Fruit fly (Drosophila melanogaster): ENCODE data around the gene CG11854.

CG11854 gene

DNA sequence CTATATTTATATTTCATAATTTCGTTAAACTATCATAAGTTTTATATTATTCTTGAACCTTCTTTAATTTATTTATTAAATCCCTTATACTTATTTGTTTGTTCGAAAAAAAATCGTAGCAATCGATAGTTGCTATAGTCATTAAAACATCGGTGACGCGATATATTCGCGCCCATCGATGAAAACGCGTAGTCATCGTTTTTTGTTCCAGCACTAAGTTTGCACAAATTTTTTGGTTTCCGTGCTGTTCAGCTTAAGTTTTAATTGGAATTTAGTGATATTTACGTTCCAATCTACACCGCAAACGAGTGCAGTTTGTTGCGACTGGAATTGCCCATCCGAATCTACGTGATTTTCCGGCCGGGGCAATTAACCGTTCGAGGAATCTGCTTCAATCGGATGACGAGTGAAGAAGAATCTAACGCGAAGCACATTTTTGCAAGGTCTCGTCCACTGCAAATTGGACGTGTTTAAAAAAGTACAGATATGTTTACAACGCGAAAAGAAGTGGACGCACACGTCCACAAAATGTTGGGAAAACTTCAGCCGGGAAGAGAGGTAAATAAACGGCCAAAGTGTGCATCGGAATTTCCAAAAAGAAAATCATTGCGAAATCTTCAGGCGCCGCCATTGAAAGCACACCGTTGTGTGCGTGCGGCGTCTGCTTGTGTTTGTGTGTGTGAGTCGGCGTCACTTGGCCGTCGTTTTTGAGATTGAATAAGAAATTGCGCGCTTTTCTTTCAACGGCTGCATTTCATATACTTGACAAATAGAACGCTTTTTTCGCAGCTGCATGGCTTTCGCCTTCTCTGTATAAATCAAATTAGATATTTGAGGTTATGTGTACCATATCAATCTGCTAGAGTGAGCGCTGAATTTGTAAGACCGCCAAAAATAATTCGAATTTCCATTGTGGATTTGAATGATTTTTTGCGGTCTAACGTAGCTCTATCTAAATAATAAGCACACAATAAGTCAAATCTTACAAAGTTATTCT is 7.6 kb downstream of the CG11854 start, which contains the start of gene Nup358 (continued):
- TF ChIP-seq tap (tag; optimal IDR thresholded peaks at IDR 0.05) (no peak), Kr (GFP tag; optimal IDR thresholded peaks at IDR 0.05) (no peak), CoRest (tag; optimal IDR thresholded peaks at IDR 0.05) (peak; percentile 22), danr (GFP tag; IDR thresholded peaks at IDR 0.05) (no peak), CG14710 (tag; optimal IDR thresholded peaks at IDR 0.05) (peak; percentile 55), CG3407 (GFP tag; optimal IDR thresholded peaks at IDR 0.05) (no peak), nerfin-2 (GFP tag; IDR thresholded peaks at IDR 0.05; ENCODE audit: partially characterized antibody) (peak; percentile 97), salm (tag; optimal IDR thresholded peaks at IDR 0.05) (no peak), CG3838 (GFP tag; optimal IDR thresholded peaks at IDR 0.05) (no peak), NfI (GFP tag; optimal IDR thresholded peaks at IDR 0.05) (no peak), dm (GFP tag; optimal IDR thresholded peaks at IDR 0.05) (peak; percentile 21), row (GFP tag; IDR thresholded peaks at IDR 0.05) (peak; percentile 64), Meics (GFP tag; optimal IDR thresholded peaks at IDR 0.05) (no peak), CG7839 (tag; optimal IDR thresholded peaks at IDR 0.05) (no peak), pros (GFP tag; optimal IDR thresholded peaks at IDR 0.05) (no peak), CG10366 (GFP tag; IDR thresholded peaks at IDR 0.05) (no peak), Xrp1 (GFP tag; IDR thresholded peaks at IDR 0.05) (no peak), sug (tag; optimal IDR thresholded peaks at IDR 0.05) (peak; percentile 23), amos (GFP tag; IDR thresholded peaks at IDR 0.05; ENCODE audit: partially characterized antibody) (peak; percentile 99), Nf-YA (GFP tag; IDR thresholded peaks at IDR 0.05) (no peak), CG17359 (tag; optimal IDR thresholded peaks at IDR 0.05) (no peak), CG16813 (GFP tag; IDR thresholded peaks at IDR 0.05; ENCODE audit: partially characterized antibody) (peak; percentile 98), CG13287 (GFP tag; IDR thresholded peaks at IDR 0.05; ENCODE audit: partially characterized antibody) (peak; percentile 97), klu (GFP tag; IDR thresholded peaks at IDR 0.05) (no peak), CG4404 (GFP tag; IDR thresholded peaks at IDR 0.05) (no peak), CG4360 (GFP tag; IDR thresholded peaks at IDR 0.05) (no peak), CG2129 (GFP tag; IDR thresholded peaks at IDR 0.05; ENCODE audit: partially characterized antibody) (peak; percentile 96), ase (GFP tag; IDR thresholded peaks at IDR 0.05) (no peak), bowl (GFP tag; IDR thresholded peaks at IDR 0.05) (no peak), CG11696 (GFP tag; IDR thresholded peaks at IDR 0.05) (no peak), CG8388 (GFP tag; optimal IDR thresholded peaks at IDR 0.05) (no peak), Side (GFP tag; optimal IDR thresholded peaks at IDR 0.05) (no peak), fu2 (GFP tag; optimal IDR thresholded peaks at IDR 0.05) (no peak), CG2120 (GFP tag; optimal IDR thresholded peaks at IDR 0.05) (no peak), ato (GFP tag; IDR thresholded peaks at IDR 0.05; ENCODE audit: partially characterized antibody) (peak; percentile 99), CG13123 (GFP tag; optimal IDR thresholded peaks at IDR 0.05) (no peak), Lhr (GFP tag; optimal IDR thresholded peaks at IDR 0.05) (no peak), tx (GFP tag; optimal IDR thresholded peaks at IDR 0.05) (no peak), MBD-R2 (GFP tag; IDR thresholded peaks at IDR 0.05) (peak; percentile 40), Eip74EF (GFP tag; optimal IDR thresholded peaks at IDR 0.05) (no peak), CG8478 (optimal IDR thresholded peaks at IDR 0.05) (no peak), CG7963 (GFP tag; IDR thresholded peaks at IDR 0.05; ENCODE audit: partially characterized antibody) (peak; percentile 97), CG7357 (GFP tag; IDR thresholded peaks at IDR 0.05) (no peak)
